Worm (Caenorhabditis elegans) whole organism, young adult: Measurements from ENCODE around the gene F11A10.5.

Source experiments
- B0019.2 ChIP-seq: fragments of 200-800 bp; sonication (Bioruptor generic); conservative IDR thresholded peaks from 2 replicates; pipeline ENCODE4 v1.3.6; 2022; ENCODE audit warnings: missing genetic modification reagents, missing genetic modification characterization, missing compliant biosample characterization
- C06A6.2 ChIP-seq: fragments of 200-800 bp; sonication (Bioruptor generic); conservative IDR thresholded peaks from 2 replicates; pipeline ENCODE4 v1.3.6; 2022; ENCODE audit warnings: missing genetic modification characterization, missing compliant biosample characterization
- F10E7.11 ChIP-seq: sonication (generic microtip); optimal IDR thresholded peaks from 2 replicates; lab custom pipeline; 2017; ENCODE audit warnings: mild to moderate bottlenecking, missing genetic modification characterization, moderate library complexity, missing compliant biosample characterization
- F37B4.10 ChIP-seq: fragments of 200-800 bp; sonication (Bioruptor generic); IDR thresholded peaks from 2 replicates; pipeline ENCODE4 v1.3.6; 2022; ENCODE audit warnings: missing genetic modification characterization, missing compliant biosample characterization
- F52B5.7 ChIP-seq: sonication (generic microtip); optimal IDR thresholded peaks from 2 replicates; lab custom pipeline; 2016; ENCODE audit warnings: mild to moderate bottlenecking, missing genetic modification characterization, missing compliant biosample characterization
- K11D2.4 ChIP-seq: fragments of 200-800 bp; sonication (Bioruptor generic); IDR thresholded peaks from 2 replicates; pipeline ENCODE4 v1.3.6; 2022; ENCODE audit warnings: missing genetic modification reagents, missing genetic modification characterization, missing compliant biosample characterization
- T26A5.8 ChIP-seq: sonication (generic microtip); optimal IDR thresholded peaks from 2 replicates; lab custom pipeline; 2016; ENCODE audit warnings: missing genetic modification characterization, missing compliant biosample characterization
- atf-7 ChIP-seq: sonication (generic microtip); optimal IDR thresholded peaks from 2 replicates; lab custom pipeline; 2017; ENCODE audit warnings: mild to moderate bottlenecking, missing genetic modification characterization, missing compliant biosample characterization
- athp-1 ChIP-seq: sonication (generic microtip); optimal IDR thresholded peaks from 2 replicates; lab custom pipeline; 2017; ENCODE audit warnings: mild to moderate bottlenecking, missing genetic modification characterization, missing compliant biosample characterization
- attf-6 ChIP-seq: fragments of 200-800 bp; sonication (Bioruptor generic); IDR thresholded peaks from 2 replicates; pipeline ENCODE4 v1.3.6; 2022; ENCODE audit warnings: missing genetic modification reagents, missing genetic modification characterization, missing compliant biosample characterization
- bed-1 ChIP-seq: fragments of 200-800 bp; sonication (Bioruptor generic); IDR thresholded peaks from 2 replicates; pipeline ENCODE4 v1.3.6; 2022; ENCODE audit warnings: missing genetic modification reagents, missing genetic modification characterization, missing compliant biosample characterization
- cebp-1 ChIP-seq, 2 experiments: fragments of 200-800 bp in 1 of 2; sonication (Bioruptor generic) in 1 of 2; sonication (generic microtip) in 1 of 2; IDR thresholded peaks in 1 of 2; optimal IDR thresholded peaks in 1 of 2; 2 replicates each; pipeline versions ENCODE4 v1.3.6 to Lab custom; 2017 to 2022; ENCODE audit warnings: missing compliant biosample characterization in 2 of 2, missing genetic modification characterization in 2 of 2, mild to moderate bottlenecking in 1 of 2, missing genetic modification reagents in 1 of 2, moderate library complexity in 1 of 2
- cebp-2 ChIP-seq: fragments of 200-800 bp; sonication (Bioruptor generic); IDR thresholded peaks from 2 replicates; pipeline ENCODE4 v1.3.6; 2022; ENCODE audit warnings: missing genetic modification characterization, missing compliant biosample characterization
- ceh-100 ChIP-seq: fragments of 200-800 bp; sonication (Bioruptor generic); IDR thresholded peaks from 2 replicates; pipeline ENCODE4 v1.3.6; 2022; ENCODE audit warnings: missing genetic modification reagents, missing genetic modification characterization, missing compliant biosample characterization
- ceh-79 ChIP-seq: sonication (generic microtip); optimal IDR thresholded peaks from 2 replicates; lab custom pipeline; 2017; ENCODE audit warnings: mild to moderate bottlenecking, missing genetic modification characterization, missing compliant biosample characterization
- chd-7 ChIP-seq: sonication (generic microtip); optimal IDR thresholded peaks from 2 replicates; lab custom pipeline; 2016; ENCODE audit warnings: mild to moderate bottlenecking, missing genetic modification characterization, moderate library complexity, missing compliant biosample characterization
- die-1 ChIP-seq: sonication (generic microtip); optimal IDR thresholded peaks from 2 replicates; lab custom pipeline; 2016; ENCODE audit warnings: missing genotype, mild to moderate bottlenecking, missing genetic modification characterization, missing compliant biosample characterization
- dox-1 ChIP-seq: fragments of 200-800 bp; sonication (Bioruptor generic); IDR thresholded peaks from 2 replicates; pipeline ENCODE4 v1.3.6; 2022; ENCODE audit warnings: missing genetic modification reagents, missing genetic modification characterization, missing compliant biosample characterization
- egl-18 ChIP-seq: fragments of 200-800 bp; sonication (Bioruptor generic); IDR thresholded peaks from 2 replicates; pipeline ENCODE4 v1.3.6; 2022; ENCODE audit warnings: missing genetic modification reagents, missing genetic modification characterization, missing compliant biosample characterization
- ekl-4 ChIP-seq: fragments of 200-800 bp; sonication (Bioruptor generic); IDR thresholded peaks from 2 replicates; pipeline ENCODE4 v1.3.6; 2022; ENCODE audit warnings: missing genetic modification reagents, missing genetic modification characterization, missing compliant biosample characterization
- ets-4 ChIP-seq: fragments of 200-800 bp; sonication (Bioruptor generic); optimal IDR thresholded peaks from 2 replicates; lab custom pipeline; 2018; ENCODE audit warnings: mild to moderate bottlenecking, missing genetic modification characterization, missing compliant biosample characterization
- gei-17 ChIP-seq: fragments of 200-800 bp; sonication (Bioruptor generic); optimal IDR thresholded peaks from 2 replicates; lab custom pipeline; 2018; ENCODE audit warnings: mild to moderate bottlenecking, missing genetic modification characterization, missing compliant biosample characterization
- him-1 ChIP-seq: sonication (generic microtip); optimal IDR thresholded peaks from 2 replicates; lab custom pipeline; 2016; ENCODE audit warnings: missing genotype, missing genetic modification reagents, missing genetic modification characterization, missing compliant biosample characterization
- hlh-12 ChIP-seq: sonication (generic microtip); optimal IDR thresholded peaks from 2 replicates; lab custom pipeline; 2016; ENCODE audit warnings: missing genetic modification characterization, missing compliant biosample characterization
- hlh-26 ChIP-seq: fragments of 200-800 bp; sonication (Bioruptor generic); conservative IDR thresholded peaks from 2 replicates; pipeline ENCODE4 v1.3.6; 2022; ENCODE audit warnings: missing genetic modification reagents, missing genetic modification characterization, missing compliant biosample characterization
- hmg-20 ChIP-seq: fragments of 200-800 bp; sonication (Bioruptor generic); IDR thresholded peaks from 2 replicates; pipeline ENCODE4 v1.3.6; 2022; ENCODE audit warnings: missing genetic modification reagents, missing genetic modification characterization, missing compliant biosample characterization
- hsf-1 ChIP-seq: fragments of 200-800 bp; sonication (Bioruptor generic); IDR thresholded peaks from 2 replicates; pipeline ENCODE4 v1.3.6; 2022; ENCODE audit warnings: missing genetic modification reagents, missing genetic modification characterization, missing compliant biosample characterization
- let-526 ChIP-seq: fragments of 200-800 bp; sonication (Bioruptor generic); IDR thresholded peaks from 2 replicates; pipeline ENCODE4 v1.3.6; 2022; ENCODE audit warnings: missing genetic modification reagents, missing genetic modification characterization, missing compliant biosample characterization
- lin-35 ChIP-seq, 3 experiments: fragments of 150-350 bp in 2 of 3; sonication (generic microtip) in 1 of 3; optimal IDR thresholded peaks; 2 replicates each; lab custom pipeline; 2014 to 2018; ENCODE audit warnings: missing biosample characterization in 3 of 3, missing genetic modification characterization in 3 of 3, missing genetic modification reagents in 3 of 3
- lir-1 ChIP-seq: fragments of 200-800 bp; sonication (Bioruptor generic); conservative IDR thresholded peaks from 2 replicates; pipeline ENCODE4 v1.3.6; 2022; ENCODE audit warnings: missing genetic modification reagents, missing genetic modification characterization, missing compliant biosample characterization
- lsy-27 ChIP-seq: sonication (generic microtip); optimal IDR thresholded peaks from 2 replicates; lab custom pipeline; 2017; ENCODE audit warnings: missing genetic modification characterization, mild to moderate bottlenecking, missing compliant biosample characterization, antibody characterized with exemption, missing genotype, borderline replicate concordance; ENCODE audit not compliant: insufficient read depth
- mes-4 ChIP-seq: sonication (generic microtip); optimal IDR thresholded peaks from 2 replicates; lab custom pipeline; 2016; ENCODE audit warnings: missing genotype, missing genetic modification characterization, missing compliant biosample characterization
- nhr-120 ChIP-seq: fragments of 200-800 bp; sonication (Bioruptor generic); IDR thresholded peaks from 2 replicates; pipeline ENCODE4 v1.3.6; 2022; ENCODE audit warnings: missing genetic modification characterization, missing compliant biosample characterization
- nhr-179 ChIP-seq: sonication (generic microtip); optimal IDR thresholded peaks from 2 replicates; lab custom pipeline; 2016; ENCODE audit warnings: mild to moderate bottlenecking, missing genetic modification characterization, missing compliant biosample characterization
- nhr-27 ChIP-seq: fragments of 200-800 bp; sonication (Bioruptor generic); optimal IDR thresholded peaks from 2 replicates; lab custom pipeline; 2018; ENCODE audit warnings: mild to moderate bottlenecking, missing genetic modification characterization, moderate library complexity, missing compliant biosample characterization
- nhr-90 ChIP-seq: sonication (generic microtip); optimal IDR thresholded peaks from 2 replicates; lab custom pipeline; 2016; ENCODE audit warnings: missing genotype, mild to moderate bottlenecking, missing genetic modification characterization, missing compliant biosample characterization
- rec-8 ChIP-seq, 2 experiments: sonication (generic microtip); optimal IDR thresholded peaks; 2 replicates each; lab custom pipeline; 2016; ENCODE audit warnings: mild to moderate bottlenecking in 2 of 2, missing genetic modification characterization in 2 of 2, missing genetic modification reagents in 2 of 2, missing genotype in 2 of 2, missing biosample characterization in 1 of 2, missing compliant biosample characterization in 1 of 2, moderate library complexity in 1 of 2
- repo-1 ChIP-seq: sonication (generic microtip); optimal IDR thresholded peaks from 2 replicates; lab custom pipeline; 2017; ENCODE audit warnings: mild to moderate bottlenecking, missing genetic modification characterization, missing compliant biosample characterization
- snpc-1.3 ChIP-seq: sonication (generic microtip); optimal IDR thresholded peaks from 2 replicates; lab custom pipeline; 2017; ENCODE audit warnings: missing genetic modification characterization, mild to moderate bottlenecking, missing compliant biosample characterization, antibody characterized with exemption, moderate library complexity, missing genotype, missing genetic modification reagents; ENCODE audit not compliant: insufficient read depth
- snpc-4 ChIP-seq, 5 experiments: fragments of 150-350 bp in 1 of 5; sonication (generic microtip) in 4 of 5; optimal IDR thresholded peaks; 2 replicates each; lab custom pipeline; 2014 to 2018; ENCODE audit warnings: missing genetic modification characterization in 5 of 5, missing biosample characterization in 3 of 5, antibody characterized with exemption in 2 of 5, mild to moderate bottlenecking in 2 of 5, missing compliant biosample characterization in 2 of 5, missing genotype in 2 of 5, moderate library complexity in 2 of 5, missing genetic modification reagents in 1 of 5
- somi-1 ChIP-seq: fragments of 200-800 bp; sonication (Bioruptor generic); optimal IDR thresholded peaks from 2 replicates; lab custom pipeline; 2018; ENCODE audit warnings: mild to moderate bottlenecking, missing genetic modification characterization, missing compliant biosample characterization
- tlf-1 ChIP-seq: fragments of 200-800 bp; sonication (Bioruptor generic); optimal IDR thresholded peaks from 2 replicates; lab custom pipeline; 2018; ENCODE audit warnings: mild to moderate bottlenecking, missing genetic modification characterization, missing compliant biosample characterization
- unc-130 ChIP-seq: sonication (generic microtip); optimal IDR thresholded peaks from 2 replicates; lab custom pipeline; 2016; ENCODE audit warnings: missing genetic modification reagents, missing genetic modification characterization, missing compliant biosample characterization
- unc-62 ChIP-seq: fragments of 150-350 bp; optimal IDR thresholded peaks from 2 replicates; lab custom pipeline; 2014; ENCODE audit warnings: missing biosample characterization, missing genetic modification reagents, missing genetic modification characterization
- zim-3 ChIP-seq: sonication (generic microtip); optimal IDR thresholded peaks from 2 replicates; lab custom pipeline; 2017; ENCODE audit warnings: mild to moderate bottlenecking, missing genetic modification characterization, moderate library complexity, missing compliant biosample characterization
- ztf-25 ChIP-seq: fragments of 200-800 bp; sonication (Bioruptor generic); IDR thresholded peaks from 2 replicates; pipeline ENCODE4 v1.3.6; 2022; ENCODE audit warnings: missing genetic modification reagents, missing genetic modification characterization, missing compliant biosample characterization
- ztf-26 ChIP-seq: sonication (generic microtip); optimal IDR thresholded peaks from 2 replicates; lab custom pipeline; 2017; ENCODE audit warnings: missing genetic modification characterization, missing compliant biosample characterization

Gene F11A10.5

DNA sequence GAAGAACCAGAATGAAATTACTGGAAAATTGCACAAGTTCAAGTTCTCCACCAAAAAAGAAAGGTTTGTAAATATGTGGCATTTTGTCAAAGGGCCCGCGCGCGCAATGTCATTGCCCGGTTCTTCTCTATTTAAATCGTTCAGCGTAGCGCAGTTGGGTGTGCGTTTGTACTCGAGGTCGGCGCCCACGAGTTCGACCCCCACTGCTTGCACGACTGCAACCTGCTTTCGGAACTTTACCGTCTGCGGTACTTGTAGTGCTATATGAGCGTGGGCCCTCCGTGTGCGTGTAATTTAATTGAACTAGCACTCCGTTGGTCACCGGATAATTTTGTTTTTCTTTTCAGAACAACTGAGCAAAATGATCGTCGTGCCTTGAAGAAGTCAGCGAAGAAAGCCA is 7.4 kb upstream of the F11A10.5 start (continued):
- TF ChIP-seq gei-17 (GFP tag; lab: Kevin White, UChicago) (peak; percentile 9), unc-130 (GFP tag; lab: Kevin White, UChicago) (peak; percentile 66), hlh-12 (tag; lab: Kevin White, UChicago) (peak; percentile 32), B0019.2 (0 out of 2 replicates have a peak, but pooled peaks have one; percentile 56), unc-62 (GFP tag; lab: Kevin White, UChicago) (no peak), nhr-120 (GFP tag; lab: Robert Waterston, UW) (no peak), ceh-100 (GFP tag; lab: Robert Waterston, UW) (peak; percentile 40; the same call in 1 of the 2 replicates), K11D2.4 (GFP tag; lab: Robert Waterston, UW) (peak; percentile 78), ekl-4 (peak; percentile 86), snpc-1.3 (peak; percentile 87), hlh-26 (GFP tag; lab: Robert Waterston, UW) (no peak), ztf-25 (GFP tag; lab: Robert Waterston, UW) (peak; percentile 88), F10E7.11 (tag; lab: Kevin White, UChicago) (peak; percentile 48), rec-8 (tag; optimal IDR thresholded peaks at IDR 0.05; lab: Kevin White, UChicago) (peak; percentile 67 to 92), ztf-26 (tag; lab: Kevin White, UChicago) (peak; percentile 75), mes-4 (tag; lab: Kevin White, UChicago) (peak; percentile 78), repo-1 (tag; lab: Kevin White, UChicago) (no peak), him-1 (tag; lab: Kevin White, UChicago) (peak; percentile 93), nhr-179 (tag; lab: Kevin White, UChicago) (no peak), athp-1 (tag; lab: Kevin White, UChicago) (peak; percentile 81), zim-3 (tag; lab: Kevin White, UChicago) (peak; percentile 61), T26A5.8 (tag; lab: Kevin White, UChicago) (peak; percentile 76), snpc-4 (GFP tag; optimal IDR thresholded peaks at IDR 0.05; lab: Kevin White, UChicago) (peak; percentile 77), snpc-4 (tag; optimal IDR thresholded peaks at IDR 0.05; lab: Kevin White, UChicago) (peak; percentile 60 to 81 (median 75)), lin-35 (GFP tag; optimal IDR thresholded peaks at IDR 0.05; lab: Kevin White, UChicago) (peak in 2 of 3 experiments; percentile 4 to 13), chd-7 (peak; percentile 91), hmg-20 (GFP tag; lab: Robert Waterston, UW) (0 out of 2 replicates have a peak, but pooled peaks have one; percentile 59), egl-18 (peak; percentile 85), bed-1 (no peak), nhr-27 (tag; lab: Kevin White, UChicago) (no peak), C06A6.2 (peak; percentile 49; the same call in 1 of the 2 replicates), ceh-79 (tag; lab: Kevin White, UChicago) (peak; percentile 88), let-526 (GFP tag; lab: Robert Waterston, UW) (no peak), attf-6 (GFP tag; lab: Robert Waterston, UW) (peak; percentile 73; the same call in 1 of the 2 replicates), dox-1 (GFP tag; lab: Robert Waterston, UW) (peak; percentile 91), somi-1 (GFP tag; lab: Kevin White, UChicago) (peak; percentile 69), ets-4 (GFP tag; lab: Kevin White, UChicago) (peak; percentile 66), cebp-1 (GFP tag; IDR thresholded peaks at IDR 0.05; lab: Robert Waterston, UW) (no peak), cebp-1 (tag; optimal IDR thresholded peaks at IDR 0.05; lab: Kevin White, UChicago) (peak; percentile 79), F37B4.10 (GFP tag; lab: Robert Waterston, UW) (no peak), lir-1 (GFP tag; lab: Robert Waterston, UW) (peak; percentile 61), cebp-2 (GFP tag; lab: Robert Waterston, UW) (peak; percentile 100), hsf-1 (GFP tag; lab: Robert Waterston, UW) (peak; percentile 51; the same call in 1 of the 2 replicates), lsy-27 (tag; lab: Kevin White, UChicago) (peak; percentile 63), tlf-1 (GFP tag; lab: Kevin White, UChicago) (peak; percentile 79), nhr-90 (tag; lab: Kevin White, UChicago) (peak; percentile 94), F52B5.7 (tag; lab: Kevin White, UChicago) (peak; percentile 87), die-1 (tag; lab: Kevin White, UChicago) (peak; percentile 96), atf-7 (tag; lab: Kevin White, UChicago) (peak; percentile 38)
